Worm (Caenorhabditis elegans) whole organism, late embryonic: ENCODE measurements around the gene ceh-54.

ENCODE experiments used
- C38D4.7 ChIP-seq: fragments of 200-800 bp; sonication (Bioruptor generic); optimal IDR thresholded peaks from 2 replicates; lab custom pipeline; 2018; ENCODE audit warnings: mild to moderate bottlenecking, missing genetic modification characterization, moderate library complexity, missing compliant biosample characterization
- K02D7.2 ChIP-seq: sonication (generic microtip); optimal IDR thresholded peaks from 2 replicates; lab custom pipeline; 2017; ENCODE audit warnings: mild to moderate bottlenecking, missing genetic modification characterization, missing compliant biosample characterization
- K09A11.1 ChIP-seq: sonication (generic microtip); optimal IDR thresholded peaks from 2 replicates; lab custom pipeline; 2017; ENCODE audit warnings: antibody characterized with exemption, mild to moderate bottlenecking, missing genetic modification characterization, missing compliant biosample characterization; ENCODE audit not compliant: insufficient read depth
- T23F11.4 ChIP-seq: fragments of 200-800 bp; sonication (Bioruptor generic); optimal IDR thresholded peaks from 2 replicates; lab custom pipeline; 2018; ENCODE audit warnings: mild to moderate bottlenecking, missing genetic modification characterization, missing compliant biosample characterization
- Y22D7AL.16 ChIP-seq: sonication (generic microtip); optimal IDR thresholded peaks from 2 replicates; lab custom pipeline; 2016; ENCODE audit warnings: missing genetic modification characterization, missing compliant biosample characterization
- ahr-1 ChIP-seq: sonication (generic microtip); optimal IDR thresholded peaks from 2 replicates; lab custom pipeline; 2016; ENCODE audit warnings: missing genetic modification characterization, missing compliant biosample characterization
- ceh-14 ChIP-seq: sonication (generic microtip); optimal IDR thresholded peaks from 2 replicates; lab custom pipeline; 2016; ENCODE audit warnings: missing genotype, missing genetic modification characterization, missing compliant biosample characterization
- ceh-19 ChIP-seq: fragments of 200-800 bp; sonication (Bioruptor generic); optimal IDR thresholded peaks from 2 replicates; lab custom pipeline; 2018; ENCODE audit warnings: mild to moderate bottlenecking, missing genetic modification characterization, missing compliant biosample characterization
- ceh-30 ChIP-seq: fragments of 150-350 bp; optimal IDR thresholded peaks from 2 replicates; lab custom pipeline; 2014; ENCODE audit warnings: missing biosample characterization, missing genetic modification characterization
- ceh-9 ChIP-seq: sonication (generic microtip); optimal IDR thresholded peaks from 2 replicates; lab custom pipeline; 2016; ENCODE audit warnings: mild to moderate bottlenecking, missing genetic modification characterization, inconsistent platforms, missing compliant biosample characterization
- eyg-1 ChIP-seq: sonication (generic microtip); optimal IDR thresholded peaks from 2 replicates; lab custom pipeline; 2016; ENCODE audit warnings: missing genotype, missing genetic modification characterization, missing compliant biosample characterization
- fkh-6 ChIP-seq: sonication (generic microtip); optimal IDR thresholded peaks from 2 replicates; lab custom pipeline; 2016; ENCODE audit warnings: missing genetic modification characterization, missing compliant biosample characterization
- npax-4 ChIP-seq: sonication (generic microtip); optimal IDR thresholded peaks from 2 replicates; lab custom pipeline; 2016; ENCODE audit warnings: missing genetic modification characterization, missing compliant biosample characterization
- pha-4 ChIP-seq: fragments of 150-350 bp; optimal IDR thresholded peaks from 2 replicates; lab custom pipeline; 2018; ENCODE audit warnings: missing biosample characterization, missing genetic modification reagents, missing genetic modification characterization
- pros-1 ChIP-seq: fragments of 150-350 bp; optimal IDR thresholded peaks from 2 replicates; lab custom pipeline; 2014; ENCODE audit warnings: missing biosample characterization, missing genetic modification reagents, missing genetic modification characterization
- ref-2 ChIP-seq: sonication (generic microtip); optimal IDR thresholded peaks from 2 replicates; lab custom pipeline; 2016; ENCODE audit warnings: missing genetic modification characterization, missing compliant biosample characterization
- rnt-1 ChIP-seq: sonication (generic microtip); optimal IDR thresholded peaks from 2 replicates; lab custom pipeline; 2016; ENCODE audit warnings: missing genetic modification characterization, missing compliant biosample characterization
- unc-42 ChIP-seq: sonication (generic microtip); optimal IDR thresholded peaks from 2 replicates; lab custom pipeline; 2016; ENCODE audit warnings: missing genotype, missing genetic modification characterization, missing compliant biosample characterization
- unc-55 ChIP-seq: sonication (generic microtip); optimal IDR thresholded peaks from 2 replicates; lab custom pipeline; 2017; ENCODE audit warnings: missing biosample characterization, missing genetic modification reagents, missing genetic modification characterization
- unc-86 ChIP-seq: sonication (generic microtip); optimal IDR thresholded peaks from 2 replicates; lab custom pipeline; 2016; ENCODE audit warnings: missing genetic modification characterization, missing compliant biosample characterization

Gene ceh-54

DNA sequence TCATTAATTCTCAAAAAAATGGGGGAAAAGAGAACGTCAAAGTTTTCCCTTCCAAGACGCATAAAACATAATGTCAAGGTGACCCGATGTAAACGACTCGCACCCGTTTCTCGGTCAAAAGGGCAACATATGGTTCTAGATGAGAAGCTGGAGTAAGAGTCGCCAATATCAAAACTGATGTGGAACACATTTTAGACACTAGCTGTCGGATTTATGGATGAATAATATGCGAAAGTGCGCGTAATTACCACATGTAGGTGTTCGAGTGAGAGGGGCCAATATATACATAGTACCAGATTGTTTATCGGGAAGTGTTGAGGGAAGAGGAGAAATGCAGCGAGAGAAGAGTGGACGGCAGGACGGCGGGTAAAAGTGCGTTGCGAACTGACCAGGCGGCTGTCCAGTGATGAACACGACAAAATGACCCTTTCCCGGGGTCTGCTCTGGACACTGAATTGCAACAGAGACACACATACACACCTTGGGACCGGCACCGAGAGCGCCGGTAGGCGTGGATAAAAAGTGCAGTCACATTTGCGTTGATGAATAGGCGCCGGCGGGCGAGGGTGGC lies 43.0 kb downstream of the ceh-54 start (continued):
- TF ChIP-seq T23F11.4 (GFP tag; lab: Kevin White, UChicago) (no peak), fkh-6 (tag; lab: Kevin White, UChicago) (no peak), unc-86 (tag; lab: Kevin White, UChicago) (no peak), ceh-30 (tag; lab: Kevin White, UChicago) (no peak), C38D4.7 (peak; percentile 21), K02D7.2 (tag; lab: Kevin White, UChicago) (no peak), ceh-14 (tag; lab: Kevin White, UChicago) (no peak), ahr-1 (tag; lab: Kevin White, UChicago) (no peak), eyg-1 (tag; lab: Kevin White, UChicago) (no peak), npax-4 (tag; lab: Kevin White, UChicago) (no peak), ceh-9 (tag; lab: Kevin White, UChicago) (no peak), ceh-19 (GFP tag; lab: Kevin White, UChicago) (peak; percentile 30), ref-2 (tag; lab: Kevin White, UChicago) (peak; percentile 43), Y22D7AL.16 (tag; lab: Kevin White, UChicago) (no peak), unc-42 (tag; lab: Kevin White, UChicago) (no peak)

ce11 chrX:6150449-6150848 lies 43.6 kb downstream of the ceh-54 start, which contains the start of gene tag-275:
Gene tag-275, minus strand, starts transcription at chrX:6150549.
- TF ChIP-seq rnt-1 (tag; lab: Kevin White, UChicago) (no peak), pros-1 (tag; lab: Kevin White, UChicago) (no peak), K09A11.1 (tag; lab: Kevin White, UChicago) (no peak)

DNA sequence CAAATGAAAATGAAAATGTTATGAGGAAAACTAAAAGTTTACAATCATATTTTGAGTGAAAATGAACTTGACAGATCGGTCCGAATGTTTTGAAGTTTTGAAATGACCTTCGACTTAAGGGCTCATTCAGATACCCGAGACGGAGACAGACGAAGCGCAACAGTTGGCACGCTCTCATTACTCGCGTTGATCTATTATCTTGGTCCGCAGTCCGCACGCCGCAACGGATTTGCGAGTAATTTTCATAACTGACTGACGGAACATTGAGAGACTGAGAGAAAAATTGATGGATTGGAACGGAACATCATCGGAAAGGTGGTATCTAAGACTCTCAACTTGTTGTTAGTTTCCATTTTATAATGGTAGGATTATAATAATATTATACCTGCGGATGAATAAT lies 48.1 kb downstream of the ceh-54 start:
- TF ChIP-seq unc-55 (GFP tag; lab: Kevin White, UChicago) (peak; percentile 82), pha-4 (tag; lab: Kevin White, UChicago) (no peak)
